In genomic region chr3R:5998831-5999230, dm6 we compare ENCODE assay signal across 2 fruit fly cellular contexts.
A peak's percentile ranks its signal among the peaks of the same experiment; 100 is the strongest.
TF ChIP-seq lines count a peak whose summit lies in the region.

No protein-coding gene starts in this region.

- peak; percentile 59 to 68 for TF ChIP-seq CTCF in S2 (optimal IDR thresholded peaks at IDR 0.05; lab: Kevin White, UChicago)
- peak; percentile 86 for TF ChIP-seq CTCF in whole organism, embryonic (GFP tag; optimal IDR thresholded peaks at IDR 0.05; lab: Kevin White, UChicago)

TF ChIP-seq in whole organism, embryonic, 481 proteins besides CTCF, POLR2A, EP300 and RAD21:
- TF ChIP-seq Xrp1 (GFP tag; IDR thresholded peaks at IDR 0.05; lab: Robert Waterston, UW), result no peak
- TF ChIP-seq CG6272 (GFP tag; IDR thresholded peaks at IDR 0.05; lab: Robert Waterston, UW), result no peak
- no peak for TF ChIP-seq phol (tag; optimal IDR thresholded peaks at IDR 0.05; lab: Kevin White, UChicago)
- TF ChIP-seq D19A (tag; optimal IDR thresholded peaks at IDR 0.05; lab: Kevin White, UChicago), result peak; percentile 68
- TF ChIP-seq chm (GFP tag; IDR thresholded peaks at IDR 0.05; lab: Robert Waterston, UW), result no peak
